Fruit fly (Drosophila melanogaster) whole organism, embryonic: ENCODE measurements around the gene Mtp.

Source experiments
- Adf1 ChIP-seq: fragments of 200-800 bp; sonication (Bioruptor generic); IDR thresholded peaks from 2 replicates; pipeline ENCODE4 v1.3.6; 2022; ENCODE audit warnings: missing biosample characterization, missing genetic modification characterization
- BEAF-32 ChIP-seq: fragments of 200-800 bp; sonication (Bioruptor generic); optimal IDR thresholded peaks from 3 replicates; lab custom pipeline; 2017; ENCODE audit warnings: missing biosample characterization, missing genetic modification characterization, mild to moderate bottlenecking, moderate library complexity, missing genetic modification reagents
- CG14667 ChIP-seq: fragments of 200-800 bp; sonication (Bioruptor generic); IDR thresholded peaks from 2 replicates; pipeline ENCODE4 v1.3.6; 2022; ENCODE audit warnings: missing biosample characterization, missing genetic modification characterization
- CG14860 ChIP-seq: fragments of 200-800 bp; sonication (Bioruptor generic); IDR thresholded peaks from 3 replicates; pipeline ENCODE4 v1.3.6; 2022; ENCODE audit warnings: missing biosample characterization, missing genetic modification characterization; ENCODE audit not compliant: partially characterized antibody
- CG1602 ChIP-seq: fragments of 200-800 bp; sonication (Bioruptor generic); optimal IDR thresholded peaks from 3 replicates; lab custom pipeline; 2016; ENCODE audit warnings: missing biosample characterization, missing genetic modification characterization
- CG8359 ChIP-seq: fragments of 200-800 bp; sonication (Bioruptor generic); optimal IDR thresholded peaks from 2 replicates; lab custom pipeline; 2017; ENCODE audit warnings: missing biosample characterization, mild to moderate bottlenecking, missing genetic modification characterization, borderline replicate concordance
- Dfd ChIP-seq, 2 experiments: fragments of >200 bp; optimal IDR thresholded peaks; 2 replicates each; lab custom pipeline; 2017; ENCODE audit warnings: missing biosample characterization in 2 of 2, missing genetic modification characterization in 2 of 2
- ash1 ChIP-seq: fragments of 200-800 bp; sonication (Bioruptor generic); optimal IDR thresholded peaks from 2 replicates; lab custom pipeline; 2018; ENCODE audit warnings: missing biosample characterization, mild to moderate bottlenecking, missing genetic modification characterization
- crp ChIP-seq, 2 experiments: fragments of 200-800 bp; sonication (Bioruptor generic); optimal IDR thresholded peaks; 2 replicates in 1 of 2; 3 replicates in 1 of 2; lab custom pipeline; 2017; ENCODE audit warnings: missing biosample characterization in 2 of 2, missing genetic modification characterization in 2 of 2, mild to moderate bottlenecking in 1 of 2, moderate library complexity in 1 of 2
- dan ChIP-seq: fragments of 200-800 bp; sonication (Bioruptor generic); IDR thresholded peaks from 2 replicates; pipeline ENCODE4 v1.3.6; 2022; ENCODE audit warnings: missing biosample characterization, missing genetic modification characterization
- sqz ChIP-seq: fragments of 200-800 bp; sonication (Bioruptor generic); optimal IDR thresholded peaks from 3 replicates; lab custom pipeline; 2018; ENCODE audit warnings: missing biosample characterization, mild to moderate bottlenecking, missing genetic modification characterization
- ssp ChIP-seq: fragments of 200-800 bp; sonication (Bioruptor generic); IDR thresholded peaks from 2 replicates; pipeline ENCODE4 v1.3.6; 2022; ENCODE audit warnings: missing biosample characterization, missing genetic modification characterization
- yki ChIP-seq: fragments of >200 bp; optimal IDR thresholded peaks from 3 replicates; lab custom pipeline; 2018

DNA sequence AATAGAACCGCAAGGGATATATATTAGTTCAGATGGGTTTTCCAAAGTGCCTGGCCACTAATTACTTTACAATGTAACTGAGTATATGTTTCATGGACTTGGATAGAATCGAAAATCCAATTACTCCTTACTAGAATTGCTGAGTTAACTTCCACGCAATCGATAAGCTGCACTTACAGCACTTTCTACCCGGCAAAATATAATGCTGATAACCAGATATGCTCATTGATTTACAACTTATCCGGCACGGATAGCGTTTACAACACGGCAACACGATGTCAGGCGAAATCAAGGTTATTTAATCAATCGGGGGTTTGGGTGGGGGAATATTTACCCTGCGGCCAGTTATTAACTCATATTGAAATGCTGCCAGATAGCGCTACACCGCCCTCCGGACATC, 9.1 kb downstream of the Mtp start:
- no peak for TF ChIP-seq CG8359 (GFP tag; lab: Kevin White, UChicago)
- no peak for TF ChIP-seq ssp (GFP tag; lab: Robert Waterston, UW)
- no peak for TF ChIP-seq Adf1
- TF ChIP-seq CG14860: no peak
- TF ChIP-seq sqz: no peak
- TF ChIP-seq CG14667 (GFP tag; lab: Robert Waterston, UW): no peak
- TF ChIP-seq yki: no peak
- no peak for TF ChIP-seq dan
- TF ChIP-seq ash1 (GFP tag; lab: Kevin White, UChicago): no peak
- TF ChIP-seq BEAF-32: no peak
- TF ChIP-seq Dfd (GFP tag; optimal IDR thresholded peaks at IDR 0.05; lab: Kevin White, UChicago): no peak
- no peak for TF ChIP-seq crp (GFP tag; optimal IDR thresholded peaks at IDR 0.05; lab: Kevin White, UChicago)
- no peak for TF ChIP-seq CG1602 (GFP tag; lab: Kevin White, UChicago)
